Fruit fly (Drosophila melanogaster) whole organism, embryonic: Measurements from ENCODE around the gene CG11241.
A peak's percentile ranks its signal among the peaks of the same experiment; 100 is the strongest.

Source experiments
- B-H1 ChIP-seq: fragments of 200-800 bp; sonication (Bioruptor generic); IDR thresholded peaks from 3 replicates; pipeline ENCODE4 v1.3.6; 2022; ENCODE audit warnings: missing biosample characterization, missing genetic modification characterization
- Bdp1 ChIP-seq: fragments of 200-800 bp; sonication (Bioruptor generic); optimal IDR thresholded peaks from 3 replicates; lab custom pipeline; 2016; ENCODE audit warnings: missing biosample characterization, missing genetic modification characterization
- Bgb ChIP-seq: fragments of 200-800 bp; sonication (Bioruptor generic); IDR thresholded peaks from 2 replicates; pipeline ENCODE4 v1.3.6; 2022; ENCODE audit warnings: missing biosample characterization, missing genetic modification characterization; ENCODE audit not compliant: partially characterized antibody
- CG10274 ChIP-seq: fragments of 200-800 bp; sonication (Bioruptor generic); optimal IDR thresholded peaks from 3 replicates; lab custom pipeline; 2017; ENCODE audit warnings: missing biosample characterization, mild to moderate bottlenecking, missing genetic modification characterization
- CG13296 ChIP-seq: fragments of 200-800 bp; sonication (Bioruptor generic); optimal IDR thresholded peaks from 3 replicates; lab custom pipeline; 2018; ENCODE audit warnings: missing biosample characterization, mild to moderate bottlenecking, missing genetic modification characterization
- CG13775 ChIP-seq: fragments of 200-800 bp; sonication (Bioruptor generic); optimal IDR thresholded peaks from 3 replicates; lab custom pipeline; 2017; ENCODE audit warnings: missing biosample characterization, mild to moderate bottlenecking, missing genetic modification characterization
- CG17361 ChIP-seq: fragments of 200-800 bp; sonication (Bioruptor generic); IDR thresholded peaks from 3 replicates; pipeline ENCODE4 v1.3.6; 2022; ENCODE audit warnings: missing biosample characterization, missing genetic modification characterization
- CG17568 ChIP-seq: fragments of 200-800 bp; sonication (Bioruptor generic); optimal IDR thresholded peaks from 2 replicates; lab custom pipeline; 2018; ENCODE audit warnings: missing biosample characterization, mild to moderate bottlenecking, missing genetic modification characterization, moderate library complexity
- CG31224 ChIP-seq: fragments of 200-800 bp; sonication (Bioruptor generic); IDR thresholded peaks from 2 replicates; pipeline ENCODE4 v1.3.6; 2022; ENCODE audit warnings: missing biosample characterization, missing genetic modification characterization
- CG33557 ChIP-seq: fragments of 200-800 bp; sonication (Bioruptor generic); optimal IDR thresholded peaks from 2 replicates; lab custom pipeline; 2019; ENCODE audit warnings: missing biosample characterization, mild to moderate bottlenecking, missing genetic modification characterization, moderate library complexity
- CG3407 ChIP-seq: fragments of 200-800 bp; sonication (Bioruptor generic); optimal IDR thresholded peaks from 2 replicates; lab custom pipeline; 2018; ENCODE audit warnings: missing biosample characterization, mild to moderate bottlenecking, missing genetic modification characterization
- CG42726 ChIP-seq: fragments of 200-800 bp; sonication (Bioruptor generic); IDR thresholded peaks from 2 replicates; pipeline ENCODE4 v1.3.6; 2022; ENCODE audit warnings: missing biosample characterization, missing genetic modification characterization; ENCODE audit not compliant: partially characterized antibody
- CG4820 ChIP-seq: fragments of 200-800 bp; sonication (Bioruptor generic); optimal IDR thresholded peaks from 3 replicates; lab custom pipeline; 2016; ENCODE audit warnings: missing biosample characterization, missing genetic modification characterization
- CG6813 ChIP-seq: fragments of 200-800 bp; sonication (Bioruptor generic); optimal IDR thresholded peaks from 2 replicates; lab custom pipeline; 2017; ENCODE audit warnings: missing biosample characterization, missing genetic modification characterization, mild to moderate bottlenecking, moderate library complexity, missing genetic modification reagents
- CG8281 ChIP-seq: fragments of 200-800 bp; sonication (Bioruptor generic); optimal IDR thresholded peaks from 2 replicates; lab custom pipeline; 2018; ENCODE audit warnings: missing biosample characterization, mild to moderate bottlenecking, missing genetic modification characterization, moderate library complexity
- D ChIP-seq, 2 experiments: fragments of 200-800 bp in 1 of 2; fragments of >200 bp in 1 of 2; sonication (Bioruptor generic) in 1 of 2; optimal IDR thresholded peaks; 2 replicates in 1 of 2; 3 replicates in 1 of 2; lab custom pipeline; 2017; ENCODE audit warnings: mild to moderate bottlenecking in 1 of 2, missing biosample characterization in 1 of 2, missing genetic modification characterization in 1 of 2, missing genetic modification reagents in 1 of 2
- Doc2 ChIP-seq: fragments of 200-800 bp; sonication (Bioruptor generic); IDR thresholded peaks from 2 replicates; pipeline ENCODE4 v1.3.6; 2022; ENCODE audit warnings: missing biosample characterization, missing genetic modification characterization
- Doc3 ChIP-seq: fragments of 200-800 bp; sonication (Bioruptor generic); IDR thresholded peaks from 3 replicates; pipeline ENCODE4 v1.3.6; 2022; ENCODE audit warnings: missing biosample characterization, missing genetic modification characterization; ENCODE audit not compliant: partially characterized antibody
- Drgx ChIP-seq: fragments of 200-800 bp; sonication (Bioruptor generic); IDR thresholded peaks from 2 replicates; pipeline ENCODE4 v1.3.6; 2022; ENCODE audit warnings: missing biosample characterization, missing genetic modification characterization
- Ets65A ChIP-seq: fragments of 200-800 bp; sonication (Bioruptor generic); peaks from one replicate; lab custom pipeline; 2016; ENCODE audit warnings: missing biosample characterization, missing genetic modification characterization
- HmgD ChIP-seq: fragments of 200-800 bp; sonication (Bioruptor generic); optimal IDR thresholded peaks from 3 replicates; lab custom pipeline; 2016; ENCODE audit warnings: missing biosample characterization, missing genetic modification characterization
- Hmr ChIP-seq: fragments of 200-800 bp; sonication (Bioruptor generic); optimal IDR thresholded peaks from 3 replicates; lab custom pipeline; 2017; ENCODE audit warnings: mild to moderate bottlenecking, missing biosample characterization, missing genetic modification reagents, missing genetic modification characterization
- Lhr ChIP-seq: fragments of 200-800 bp; sonication (Bioruptor generic); optimal IDR thresholded peaks from 3 replicates; lab custom pipeline; 2017; ENCODE audit warnings: mild to moderate bottlenecking, missing biosample characterization, missing genetic modification reagents, missing genetic modification characterization
- Lpt ChIP-seq: fragments of >200 bp; optimal IDR thresholded peaks from 2 replicates; lab custom pipeline; 2018; ENCODE audit warnings: missing biosample characterization, missing genetic modification characterization
- Myb ChIP-seq: fragments of 200-800 bp; sonication (Bioruptor generic); optimal IDR thresholded peaks from 2 replicates; lab custom pipeline; 2016; ENCODE audit warnings: missing biosample characterization, missing genetic modification characterization
- NFAT ChIP-seq: fragments of 200-800 bp; sonication (Bioruptor generic); IDR thresholded peaks from 2 replicates; pipeline ENCODE4 v1.3.6; 2022; ENCODE audit warnings: missing biosample characterization, missing genetic modification characterization
- NK7.1 ChIP-seq: fragments of 200-800 bp; sonication (Bioruptor generic); optimal IDR thresholded peaks from 3 replicates; lab custom pipeline; 2016; ENCODE audit warnings: missing biosample characterization, missing genetic modification characterization
- PHDP ChIP-seq: fragments of 200-800 bp; sonication (Bioruptor generic); optimal IDR thresholded peaks from 3 replicates; lab custom pipeline; 2018; ENCODE audit warnings: missing biosample characterization, mild to moderate bottlenecking, missing genetic modification characterization, moderate library complexity
- Rx ChIP-seq: fragments of 200-800 bp; sonication (Bioruptor generic); IDR thresholded peaks from 2 replicates; pipeline ENCODE4 v1.3.6; 2022; ENCODE audit warnings: missing biosample characterization, missing genetic modification characterization
- Side ChIP-seq: fragments of 200-800 bp; sonication (Bioruptor generic); optimal IDR thresholded peaks from 2 replicates; lab custom pipeline; 2016; ENCODE audit warnings: missing biosample characterization, missing genetic modification characterization
- Sry-δ ChIP-seq: fragments of 200-800 bp; sonication (Bioruptor generic); optimal IDR thresholded peaks from 2 replicates; lab custom pipeline; 2016; ENCODE audit warnings: missing biosample characterization, missing genetic modification characterization
- aop ChIP-seq: fragments of 200-800 bp; sonication (Bioruptor generic); IDR thresholded peaks from 2 replicates; pipeline ENCODE4 v1.3.6; 2022; ENCODE audit warnings: missing biosample characterization, missing genetic modification characterization
- ase ChIP-seq: fragments of 200-800 bp; sonication (Bioruptor generic); IDR thresholded peaks from 3 replicates; pipeline ENCODE4 v1.3.6; 2022; ENCODE audit warnings: missing biosample characterization, missing genetic modification characterization
- bbx ChIP-seq: fragments of 200-800 bp; sonication (Bioruptor generic); IDR thresholded peaks from 2 replicates; pipeline ENCODE4 v1.3.6; 2022; ENCODE audit warnings: missing biosample characterization, missing genetic modification characterization; ENCODE audit not compliant: partially characterized antibody
- bsh ChIP-seq, 2 experiments: fragments of 200-800 bp; sonication (Bioruptor generic); optimal IDR thresholded peaks; 2 replicates each; lab custom pipeline; 2017 to 2018; ENCODE audit warnings: mild to moderate bottlenecking in 2 of 2, missing biosample characterization in 2 of 2, missing genetic modification characterization in 2 of 2, moderate library complexity in 1 of 2
- dpn ChIP-seq, 2 experiments: fragments of 200-800 bp; sonication (Bioruptor generic); optimal IDR thresholded peaks; 3 replicates each; lab custom pipeline; 2016; ENCODE audit warnings: missing biosample characterization in 2 of 2, missing genetic modification characterization in 2 of 2
- kah ChIP-seq: fragments of 200-800 bp; sonication (Bioruptor generic); optimal IDR thresholded peaks from 2 replicates; lab custom pipeline; 2018; ENCODE audit warnings: missing biosample characterization, mild to moderate bottlenecking, missing genetic modification characterization
- kay ChIP-seq: fragments of 200-800 bp; sonication (Bioruptor generic); optimal IDR thresholded peaks from 2 replicates; lab custom pipeline; 2016; ENCODE audit warnings: missing biosample characterization, missing genetic modification characterization
- klu ChIP-seq: fragments of 200-800 bp; sonication (Bioruptor generic); IDR thresholded peaks from 2 replicates; pipeline ENCODE4 v1.3.6; 2022; ENCODE audit warnings: missing biosample characterization, missing genetic modification characterization
- knrl ChIP-seq: fragments of 200-800 bp; sonication (Bioruptor generic); IDR thresholded peaks from 3 replicates; pipeline ENCODE4 v1.3.6; 2022; ENCODE audit warnings: missing biosample characterization, missing genetic modification characterization; ENCODE audit not compliant: partially characterized antibody
- lab ChIP-seq: fragments of 200-800 bp; sonication (Bioruptor generic); optimal IDR thresholded peaks from 3 replicates; lab custom pipeline; 2017; ENCODE audit warnings: missing biosample characterization, missing genetic modification characterization, mild to moderate bottlenecking, moderate library complexity, missing genetic modification reagents
- mirr ChIP-seq: fragments of 200-800 bp; sonication (Bioruptor generic); optimal IDR thresholded peaks from 3 replicates; lab custom pipeline; 2018; ENCODE audit warnings: missing biosample characterization, mild to moderate bottlenecking, missing genetic modification characterization
- pfk ChIP-seq: fragments of 200-800 bp; sonication (Bioruptor generic); optimal IDR thresholded peaks from 2 replicates; lab custom pipeline; 2018; ENCODE audit warnings: missing biosample characterization, mild to moderate bottlenecking, missing genetic modification characterization, moderate library complexity
- pros ChIP-seq: fragments of 200-800 bp; sonication (Bioruptor generic); optimal IDR thresholded peaks from 3 replicates; lab custom pipeline; 2019; ENCODE audit warnings: missing biosample characterization, mild to moderate bottlenecking, missing genetic modification characterization, moderate library complexity
- salm ChIP-seq: fragments of 200-800 bp; sonication (Bioruptor generic); optimal IDR thresholded peaks from 2 replicates; lab custom pipeline; 2018; ENCODE audit warnings: missing biosample characterization, mild to moderate bottlenecking, missing genetic modification characterization
- schlank ChIP-seq: fragments of 200-800 bp; sonication (Bioruptor generic); optimal IDR thresholded peaks from 2 replicates; lab custom pipeline; 2018; ENCODE audit warnings: missing biosample characterization, mild to moderate bottlenecking, missing genetic modification characterization
- stwl ChIP-seq: fragments of 200-800 bp; sonication (Bioruptor generic); optimal IDR thresholded peaks from 3 replicates; lab custom pipeline; 2018; ENCODE audit warnings: missing biosample characterization, mild to moderate bottlenecking, missing genetic modification characterization, moderate library complexity

Gene CG11241

dm6 chr3L:22717137-22717767 lies 21.0 kb downstream of the CG11241 start, which contains the start of the genes ArfGAP3 and CG32452 (continued):
- TF ChIP-seq B-H1 (GFP tag; lab: Robert Waterston, UW) (0 out of 3 replicates have a peak, but pooled peaks have one; percentile 40), NK7.1 (no peak), CG31224 (GFP tag; lab: Robert Waterston, UW) (peak; percentile 41; the same call in 1 of the 2 replicates), ase (peak; percentile 65), schlank (no peak), HmgD (peak; percentile 41), D (optimal IDR thresholded peaks at IDR 0.05; lab: Kevin White, UChicago) (no peak), D (GFP tag; optimal IDR thresholded peaks at IDR 0.05; lab: Kevin White, UChicago) (peak; percentile 40), CG13775 (GFP tag; lab: Kevin White, UChicago) (peak; percentile 82), bbx (GFP tag; lab: Robert Waterston, UW) (peak; percentile 26; the same call in 1 of the 2 replicates), aop (GFP tag; lab: Robert Waterston, UW) (0 out of 2 replicates have a peak, but pooled peaks have one; percentile 23), pros (GFP tag; lab: Kevin White, UChicago) (no peak), dpn (GFP tag; optimal IDR thresholded peaks at IDR 0.05; lab: Kevin White, UChicago) (peak; percentile 68 to 82), Doc3 (GFP tag; lab: Robert Waterston, UW) (peak; percentile 70; the same call in 2 of the 3 replicates), kah (peak; percentile 61), CG42726 (GFP tag; lab: Robert Waterston, UW) (no peak; the same call in 1 of the 2 replicates), PHDP (peak; percentile 66), CG13296 (GFP tag; lab: Kevin White, UChicago) (peak; percentile 68), CG17361 (GFP tag; lab: Robert Waterston, UW) (peak; percentile 92), Lhr (GFP tag; lab: Kevin White, UChicago) (peak; percentile 72), Rx (GFP tag; lab: Robert Waterston, UW) (peak; percentile 53; the same call in 1 of the 2 replicates), CG33557 (GFP tag; lab: Kevin White, UChicago) (peak; percentile 61), Drgx (GFP tag; lab: Robert Waterston, UW) (peak; percentile 59), lab (peak; percentile 70), Bgb (GFP tag; lab: Robert Waterston, UW) (peak; percentile 30; the same call in 1 of the 2 replicates), CG3407 (GFP tag; lab: Kevin White, UChicago) (peak; percentile 45), mirr (GFP tag; lab: Kevin White, UChicago) (peak; percentile 51), pfk (GFP tag; lab: Kevin White, UChicago) (peak; percentile 78), knrl (peak; percentile 49; the same call in 2 of the 3 replicates), CG17568 (GFP tag; lab: Kevin White, UChicago) (no peak), CG8281 (tag; lab: Kevin White, UChicago) (peak; percentile 38), Bdp1 (peak; percentile 52), Myb (GFP tag; lab: Kevin White, UChicago) (peak; percentile 66), kay (GFP tag; lab: Kevin White, UChicago) (peak; percentile 42), CG6813 (GFP tag; lab: Kevin White, UChicago) (peak; percentile 35), Doc2 (GFP tag; lab: Robert Waterston, UW) (no peak), stwl (tag; lab: Kevin White, UChicago) (peak; percentile 51), salm (tag; lab: Kevin White, UChicago) (no peak), bsh (GFP tag; optimal IDR thresholded peaks at IDR 0.05; lab: Kevin White, UChicago) (peak in 1 of 2 experiments; percentile 64), Lpt (no peak), CG4820 (GFP tag; lab: Kevin White, UChicago) (peak; percentile 67), NFAT (peak; percentile 72), CG10274 (GFP tag; lab: Kevin White, UChicago) (no peak), klu (peak; percentile 63; the same call in 1 of the 2 replicates), Sry-δ (GFP tag; lab: Kevin White, UChicago) (peak; percentile 56), Ets65A (GFP tag; lab: Kevin White, UChicago) (peak; percentile 96), Hmr (GFP tag; lab: Kevin White, UChicago) (peak; percentile 72), Side (GFP tag; lab: Kevin White, UChicago) (peak; percentile 30)
